Fruit fly (Drosophila melanogaster) whole organism, embryonic: ENCODE measurements around the gene Rab19.

Experiments
- CG10209 ChIP-seq: fragments of 200-800 bp; sonication (Bioruptor generic); optimal IDR thresholded peaks from 3 replicates; lab custom pipeline; 2017; ENCODE audit warnings: missing biosample characterization, mild to moderate bottlenecking, missing genetic modification characterization, missing genetic modification reagents
- CG12299 ChIP-seq: fragments of 200-800 bp; sonication (Bioruptor generic); optimal IDR thresholded peaks from 2 replicates; lab custom pipeline; 2018; ENCODE audit warnings: missing biosample characterization, mild to moderate bottlenecking, missing genetic modification characterization
- CG17328 ChIP-seq: fragments of 200-800 bp; sonication (Bioruptor generic); IDR thresholded peaks from 2 replicates; pipeline ENCODE4 v1.3.6; 2022; ENCODE audit warnings: missing biosample characterization, missing genetic modification characterization
- CG3407 ChIP-seq: fragments of 200-800 bp; sonication (Bioruptor generic); optimal IDR thresholded peaks from 2 replicates; lab custom pipeline; 2018; ENCODE audit warnings: missing biosample characterization, mild to moderate bottlenecking, missing genetic modification characterization
- CG3726 ChIP-seq: fragments of 200-800 bp; sonication (Bioruptor generic); IDR thresholded peaks from 3 replicates; pipeline ENCODE4, ENCODE4 v1.3.6; 2022; ENCODE audit warnings: missing biosample characterization, missing genetic modification characterization
- CG6683 ChIP-seq: fragments of 200-800 bp; sonication (Bioruptor generic); optimal IDR thresholded peaks from 2 replicates; lab custom pipeline; 2017; ENCODE audit warnings: missing biosample characterization, mild to moderate bottlenecking, missing genetic modification characterization, missing genetic modification reagents
- CrebB ChIP-seq: fragments of 200-800 bp; sonication (Bioruptor generic); optimal IDR thresholded peaks from 3 replicates; lab custom pipeline; 2018; ENCODE audit warnings: missing biosample characterization, mild to moderate bottlenecking, missing genetic modification characterization
- HmgZ ChIP-seq: fragments of 200-800 bp; sonication (Bioruptor generic); optimal IDR thresholded peaks from 2 replicates; lab custom pipeline; 2018; ENCODE audit warnings: missing biosample characterization, mild to moderate bottlenecking, missing genetic modification characterization
- Hr51 ChIP-seq, 2 experiments: fragments of 200-800 bp; sonication (Bioruptor generic); optimal IDR thresholded peaks; 2 replicates in 1 of 2; 3 replicates in 1 of 2; lab custom pipeline; 2016 to 2018; ENCODE audit warnings: missing biosample characterization in 2 of 2, missing genetic modification characterization in 2 of 2, mild to moderate bottlenecking in 1 of 2, moderate library complexity in 1 of 2
- Rfx ChIP-seq: fragments of 200-800 bp; sonication (Bioruptor generic); IDR thresholded peaks from 2 replicates; pipeline ENCODE4 v1.3.6; 2022; ENCODE audit warnings: missing biosample characterization, missing genetic modification characterization
- Trl ChIP-seq, 3 experiments: fragments of >200 bp in 2 of 3; fragments of 200-800 bp in 1 of 3; sonication (Bioruptor generic) in 1 of 3; optimal IDR thresholded peaks; 2 replicates in 1 of 3; 3 replicates in 2 of 3; lab custom pipeline; 2016 to 2017; ENCODE audit warnings: missing biosample characterization in 1 of 3, missing genetic modification characterization in 1 of 3
- YL-1 ChIP-seq: fragments of 200-800 bp; sonication (Bioruptor generic); optimal IDR thresholded peaks from 3 replicates; lab custom pipeline; 2017; ENCODE audit warnings: missing biosample characterization, mild to moderate bottlenecking, missing genetic modification characterization
- bab2 ChIP-seq: fragments of 200-800 bp; sonication (Bioruptor generic); optimal IDR thresholded peaks from 2 replicates; lab custom pipeline; 2016; ENCODE audit warnings: missing biosample characterization, missing genetic modification characterization
- caup ChIP-seq: fragments of 200-800 bp; sonication (Bioruptor generic); optimal IDR thresholded peaks from 3 replicates; lab custom pipeline; 2017; ENCODE audit warnings: missing biosample characterization, mild to moderate bottlenecking, missing genetic modification characterization, moderate library complexity; ENCODE audit not compliant: severe bottlenecking
- chm ChIP-seq: fragments of 200-800 bp; sonication (Bioruptor generic); IDR thresholded peaks from 2 replicates; pipeline ENCODE4 v1.3.6; 2022; ENCODE audit warnings: missing biosample characterization, missing genetic modification characterization
- ci ChIP-seq: fragments of 200-800 bp; sonication (Bioruptor generic); IDR thresholded peaks from 3 replicates; pipeline ENCODE4 v1.3.6; 2022; ENCODE audit warnings: missing biosample characterization, missing genetic modification characterization
- fd64A ChIP-seq: fragments of 200-800 bp; sonication (Bioruptor generic); optimal IDR thresholded peaks from 3 replicates; lab custom pipeline; 2018; ENCODE audit warnings: missing biosample characterization, mild to moderate bottlenecking, missing genetic modification characterization
- kni ChIP-seq: fragments of 200-800 bp; sonication (Bioruptor generic); optimal IDR thresholded peaks from 3 replicates; lab custom pipeline; 2017; ENCODE audit warnings: mild to moderate bottlenecking, missing biosample characterization, missing genetic modification reagents, missing genetic modification characterization
- mld ChIP-seq: fragments of 200-800 bp; sonication (Bioruptor generic); IDR thresholded peaks from 3 replicates; pipeline ENCODE4 v1.3.6; 2022; ENCODE audit warnings: missing biosample characterization, missing genetic modification characterization; ENCODE audit not compliant: partially characterized antibody
- onecut ChIP-seq: fragments of 200-800 bp; sonication (Bioruptor generic); IDR thresholded peaks from 2 replicates; pipeline ENCODE4 v1.3.6; 2022; ENCODE audit warnings: missing biosample characterization, missing genetic modification characterization
- slou ChIP-seq: fragments of 200-800 bp; sonication (Bioruptor generic); optimal IDR thresholded peaks from 3 replicates; lab custom pipeline; 2016; ENCODE audit warnings: missing biosample characterization, missing genetic modification characterization
- ssp ChIP-seq: fragments of 200-800 bp; sonication (Bioruptor generic); IDR thresholded peaks from 2 replicates; pipeline ENCODE4 v1.3.6; 2022; ENCODE audit warnings: missing biosample characterization, missing genetic modification characterization
- stc ChIP-seq: fragments of 200-800 bp; sonication (Bioruptor generic); IDR thresholded peaks from 2 replicates; pipeline ENCODE4 v1.3.6; 2022; ENCODE audit warnings: missing biosample characterization, missing genetic modification characterization
- ttk ChIP-seq: fragments of 200-800 bp; sonication (Bioruptor generic); IDR thresholded peaks from 2 replicates; pipeline ENCODE4 v2.1.2; 2022; ENCODE audit warnings: missing biosample characterization, missing genetic modification characterization
- yki ChIP-seq: fragments of >200 bp; optimal IDR thresholded peaks from 3 replicates; lab custom pipeline; 2018
- z ChIP-seq: fragments of 200-800 bp; sonication (Bioruptor generic); IDR thresholded peaks from 3 replicates; pipeline ENCODE4 v1.3.6; 2022; ENCODE audit warnings: missing biosample characterization, missing genetic modification characterization

Rab19 gene

DNA sequence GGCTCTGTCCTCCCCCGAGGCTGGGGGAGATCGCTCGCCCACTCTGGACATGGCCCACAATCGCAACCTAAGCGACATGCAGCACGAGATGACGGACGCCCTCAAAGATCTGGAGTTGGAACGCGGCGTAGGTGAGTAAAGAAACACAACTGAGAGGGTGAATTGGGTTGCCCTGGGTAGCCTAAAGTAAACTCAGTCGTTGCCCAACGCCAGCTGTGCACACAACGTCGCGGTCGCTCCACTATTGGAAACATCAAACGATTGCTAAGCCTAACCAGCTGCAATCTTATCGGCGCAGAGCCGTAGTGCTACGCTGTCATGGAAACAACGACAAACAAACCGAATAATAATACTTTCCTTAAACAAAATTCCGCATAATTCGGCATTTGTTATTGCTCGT, 50.5 kb downstream of the Rab19 start (continued):
- TF ChIP-seq ssp (GFP tag; lab: Robert Waterston, UW): no peak
- peak; percentile 50 for TF ChIP-seq CG10209
- no peak for TF ChIP-seq mld (GFP tag; lab: Robert Waterston, UW)
- TF ChIP-seq CG12299 (tag; lab: Kevin White, UChicago): peak; percentile 7
- TF ChIP-seq Rfx (GFP tag; lab: Robert Waterston, UW): peak; percentile 51; the same call in 1 of the 2 replicates
- TF ChIP-seq CG3726 (GFP tag; lab: Robert Waterston, UW): 0 out of 3 replicates have a peak, but pooled peaks have one; percentile 48
- peak; percentile 58 for TF ChIP-seq caup (GFP tag; lab: Kevin White, UChicago)
- TF ChIP-seq Hr51 (GFP tag; optimal IDR thresholded peaks at IDR 0.05; lab: Kevin White, UChicago): peak in 1 of 2 experiments; percentile 11
- TF ChIP-seq HmgZ (tag; lab: Kevin White, UChicago): peak; percentile 39
- no peak for TF ChIP-seq yki (lab: Kevin White, UChicago)
- TF ChIP-seq YL-1: no peak
- peak; percentile 38 for TF ChIP-seq CrebB (tag; lab: Kevin White, UChicago)
- no peak for TF ChIP-seq Trl (optimal IDR thresholded peaks at IDR 0.05; lab: Kevin White, UChicago)
- TF ChIP-seq Trl (GFP tag; optimal IDR thresholded peaks at IDR 0.05; lab: Kevin White, UChicago): peak; percentile 43
- TF ChIP-seq z (GFP tag; lab: Robert Waterston, UW): 0 out of 3 replicates have a peak, but pooled peaks have one; percentile 28
- TF ChIP-seq stc (GFP tag; lab: Robert Waterston, UW): peak; percentile 34; the same call in 1 of the 2 replicates
- no peak for TF ChIP-seq slou (GFP tag; lab: Kevin White, UChicago)
- no peak for TF ChIP-seq ttk (GFP tag; lab: Robert Waterston, UW)
- peak; percentile 71; the same call in 2 of the 3 replicates for TF ChIP-seq ci
- TF ChIP-seq CG17328 (GFP tag; lab: Robert Waterston, UW): peak; percentile 36; the same call in 1 of the 2 replicates
- no peak for TF ChIP-seq kni
- peak; percentile 4 for TF ChIP-seq bab2
- peak; percentile 55 for TF ChIP-seq chm (GFP tag; lab: Robert Waterston, UW)
- TF ChIP-seq CG3407 (GFP tag; lab: Kevin White, UChicago): peak; percentile 44
- TF ChIP-seq fd64A (GFP tag; lab: Kevin White, UChicago): peak; percentile 47
- peak; percentile 15 for TF ChIP-seq CG6683 (GFP tag; lab: Kevin White, UChicago)
- peak; percentile 40 for TF ChIP-seq onecut (GFP tag; lab: Robert Waterston, UW)
